Fruit fly (Drosophila melanogaster) whole organism, prepupa: ENCODE results near the gene CG43915.
A peak's percentile ranks its signal among the peaks of the same experiment; 100 is the strongest.

Source experiments
- CG10631 ChIP-seq: fragments of 200-800 bp; sonication (Bioruptor generic); optimal IDR thresholded peaks from 2 replicates; lab custom pipeline; 2016; ENCODE audit warnings: missing biosample characterization, missing genetic modification characterization
- CG10669 ChIP-seq: fragments of 200-800 bp; sonication (Bioruptor generic); optimal IDR thresholded peaks from 3 replicates; lab custom pipeline; 2018; ENCODE audit warnings: missing biosample characterization, mild to moderate bottlenecking, missing genetic modification characterization, moderate library complexity
- CG11902 ChIP-seq: fragments of 200-800 bp; sonication (Bioruptor generic); optimal IDR thresholded peaks from 3 replicates; lab custom pipeline; 2016; ENCODE audit warnings: missing biosample characterization, missing genetic modification characterization
- CG15336 ChIP-seq: fragments of 200-800 bp; sonication (Bioruptor generic); IDR thresholded peaks from 2 replicates; pipeline ENCODE4 v1.3.6; 2022; ENCODE audit warnings: missing biosample characterization, missing genetic modification characterization
- CG1621 ChIP-seq: fragments of 200-800 bp; sonication (Bioruptor generic); optimal IDR thresholded peaks from 3 replicates; lab custom pipeline; 2018; ENCODE audit warnings: missing biosample characterization, mild to moderate bottlenecking, missing genetic modification characterization
- CG3032 ChIP-seq: fragments of 200-800 bp; optimal IDR thresholded peaks from 2 replicates; lab custom pipeline; 2019; ENCODE audit warnings: missing biosample characterization, mild to moderate bottlenecking, missing genetic modification characterization, moderate library complexity
- CG34406 ChIP-seq: fragments of 200-800 bp; sonication (Bioruptor generic); optimal IDR thresholded peaks from 3 replicates; lab custom pipeline; 2016; ENCODE audit warnings: missing biosample characterization, missing genetic modification characterization
- CG6163 ChIP-seq: fragments of 200-800 bp; sonication (Bioruptor generic); IDR thresholded peaks from 3 replicates; pipeline ENCODE4 v1.3.6; 2022; ENCODE audit warnings: missing biosample characterization, missing genetic modification characterization
- CG6792 ChIP-seq: fragments of 200-800 bp; sonication (Bioruptor generic); optimal IDR thresholded peaks from 3 replicates; lab custom pipeline; 2016; ENCODE audit warnings: missing biosample characterization, missing genetic modification characterization
- CG6808 ChIP-seq: fragments of 200-800 bp; sonication (Bioruptor generic); optimal IDR thresholded peaks from 3 replicates; lab custom pipeline; 2017; ENCODE audit warnings: missing biosample characterization, missing genetic modification characterization, mild to moderate bottlenecking, moderate library complexity, missing genetic modification reagents
- CG6854 ChIP-seq: fragments of 200-800 bp; sonication (Bioruptor generic); optimal IDR thresholded peaks from 2 replicates; lab custom pipeline; 2017; ENCODE audit warnings: missing biosample characterization, mild to moderate bottlenecking, missing genetic modification characterization
- CG7368 ChIP-seq: fragments of 200-800 bp; sonication (Bioruptor generic); optimal IDR thresholded peaks from 3 replicates; lab custom pipeline; 2016; ENCODE audit warnings: missing biosample characterization, missing genetic modification characterization
- CG8119 ChIP-seq: fragments of 200-800 bp; sonication (Bioruptor generic); IDR thresholded peaks from 3 replicates; pipeline ENCODE4 v1.3.6; 2022; ENCODE audit warnings: missing biosample characterization, missing genetic modification characterization
- Eip78C ChIP-seq: fragments of 200-800 bp; sonication (Bioruptor generic); peaks from one replicate; lab custom pipeline; 2016; ENCODE audit warnings: missing biosample characterization, missing genetic modification characterization
- Ets21C ChIP-seq: fragments of 200-800 bp; sonication (Bioruptor generic); optimal IDR thresholded peaks from 3 replicates; lab custom pipeline; 2016; ENCODE audit warnings: missing biosample characterization, missing genetic modification characterization
- Ets96B ChIP-seq: fragments of 200-800 bp; optimal IDR thresholded peaks from 2 replicates; lab custom pipeline; 2019; ENCODE audit warnings: missing biosample characterization, mild to moderate bottlenecking, missing genetic modification characterization, moderate library complexity
- Gug ChIP-seq: fragments of 200-800 bp; sonication (Bioruptor generic); IDR thresholded peaks from 2 replicates; pipeline ENCODE4 v1.3.6; 2022; ENCODE audit warnings: missing biosample characterization, missing genetic modification characterization
- Hr38 ChIP-seq: sonication (Bioruptor generic); optimal IDR thresholded peaks from 2 replicates; lab custom pipeline; 2016; ENCODE audit warnings: missing biosample characterization, missing genetic modification characterization
- Hr39 ChIP-seq: fragments of 200-800 bp; sonication (Bioruptor generic); optimal IDR thresholded peaks from 2 replicates; lab custom pipeline; 2016; ENCODE audit warnings: missing biosample characterization, missing genetic modification characterization
- Sox102F ChIP-seq: fragments of 200-800 bp; sonication (Bioruptor generic); optimal IDR thresholded peaks from 2 replicates; lab custom pipeline; 2016; ENCODE audit warnings: missing biosample characterization, mild to moderate bottlenecking, missing genetic modification characterization
- Sox14 ChIP-seq: fragments of 200-800 bp; sonication (Bioruptor generic); optimal IDR thresholded peaks from 3 replicates; lab custom pipeline; 2016; ENCODE audit warnings: missing biosample characterization, missing genetic modification characterization
- Sox15 ChIP-seq: fragments of 200-800 bp; sonication (Bioruptor generic); optimal IDR thresholded peaks from 3 replicates; lab custom pipeline; 2016; ENCODE audit warnings: missing biosample characterization, missing genetic modification characterization
- achi ChIP-seq: fragments of 200-800 bp; sonication (Bioruptor generic); optimal IDR thresholded peaks from 3 replicates; lab custom pipeline; 2016; ENCODE audit warnings: missing biosample characterization, missing genetic modification characterization
- cyc ChIP-seq: fragments of 200-800 bp; sonication (Bioruptor generic); optimal IDR thresholded peaks from 3 replicates; lab custom pipeline; 2016; ENCODE audit warnings: missing biosample characterization, missing genetic modification characterization
- dac ChIP-seq: fragments of 200-800 bp; sonication (Bioruptor generic); optimal IDR thresholded peaks from 2 replicates; lab custom pipeline; 2017; ENCODE audit warnings: missing biosample characterization, mild to moderate bottlenecking, missing genetic modification characterization
- dsx ChIP-seq: fragments of 200-800 bp; optimal IDR thresholded peaks from 3 replicates; lab custom pipeline; 2019; ENCODE audit warnings: missing biosample characterization, mild to moderate bottlenecking, missing genetic modification characterization, moderate library complexity; ENCODE audit not compliant: poor library complexity, severe bottlenecking
- eg ChIP-seq: fragments of 200-800 bp; sonication (Bioruptor generic); IDR thresholded peaks from 3 replicates; pipeline ENCODE4 v1.3.6; 2022; ENCODE audit warnings: missing biosample characterization, missing genetic modification characterization
- esn ChIP-seq: fragments of 200-800 bp; sonication (Bioruptor generic); optimal IDR thresholded peaks from 2 replicates; lab custom pipeline; 2016; ENCODE audit warnings: missing biosample characterization, mild to moderate bottlenecking, missing genetic modification characterization, moderate library complexity
- fd59A ChIP-seq: fragments of 200-800 bp; sonication (Bioruptor generic); optimal IDR thresholded peaks from 2 replicates; lab custom pipeline; 2017; ENCODE audit warnings: missing biosample characterization, mild to moderate bottlenecking, missing genetic modification characterization, missing genetic modification reagents
- fkh ChIP-seq: fragments of 200-800 bp; sonication (Bioruptor generic); optimal IDR thresholded peaks from 3 replicates; lab custom pipeline; 2017; ENCODE audit warnings: missing biosample characterization, mild to moderate bottlenecking, missing genetic modification characterization, moderate library complexity
- lz ChIP-seq: fragments of 200-800 bp; sonication (Bioruptor generic); optimal IDR thresholded peaks from 3 replicates; lab custom pipeline; 2016; ENCODE audit warnings: missing biosample characterization, missing genetic modification characterization
- net ChIP-seq: fragments of 200-800 bp; sonication (Bioruptor generic); optimal IDR thresholded peaks from 3 replicates; lab custom pipeline; 2016; ENCODE audit warnings: missing biosample characterization, missing genetic modification characterization
- spab ChIP-seq: fragments of 200-800 bp; sonication (Bioruptor generic); optimal IDR thresholded peaks from 2 replicates; lab custom pipeline; 2017; ENCODE audit warnings: missing biosample characterization, mild to moderate bottlenecking, missing genetic modification characterization, missing genetic modification reagents
- svp ChIP-seq: fragments of 200-800 bp; sonication (Bioruptor generic); peaks from one replicate; lab custom pipeline; 2016; ENCODE audit warnings: missing biosample characterization, missing genetic modification characterization
- topi ChIP-seq: fragments of 200-800 bp; sonication (Bioruptor generic); optimal IDR thresholded peaks from 3 replicates; lab custom pipeline; 2016; ENCODE audit warnings: missing biosample characterization, missing genetic modification characterization
- vri ChIP-seq: fragments of 200-800 bp; sonication (Bioruptor generic); optimal IDR thresholded peaks from 3 replicates; lab custom pipeline; 2016; ENCODE audit warnings: missing biosample characterization, mild to moderate bottlenecking, missing genetic modification characterization

The CG43915 gene

DNA sequence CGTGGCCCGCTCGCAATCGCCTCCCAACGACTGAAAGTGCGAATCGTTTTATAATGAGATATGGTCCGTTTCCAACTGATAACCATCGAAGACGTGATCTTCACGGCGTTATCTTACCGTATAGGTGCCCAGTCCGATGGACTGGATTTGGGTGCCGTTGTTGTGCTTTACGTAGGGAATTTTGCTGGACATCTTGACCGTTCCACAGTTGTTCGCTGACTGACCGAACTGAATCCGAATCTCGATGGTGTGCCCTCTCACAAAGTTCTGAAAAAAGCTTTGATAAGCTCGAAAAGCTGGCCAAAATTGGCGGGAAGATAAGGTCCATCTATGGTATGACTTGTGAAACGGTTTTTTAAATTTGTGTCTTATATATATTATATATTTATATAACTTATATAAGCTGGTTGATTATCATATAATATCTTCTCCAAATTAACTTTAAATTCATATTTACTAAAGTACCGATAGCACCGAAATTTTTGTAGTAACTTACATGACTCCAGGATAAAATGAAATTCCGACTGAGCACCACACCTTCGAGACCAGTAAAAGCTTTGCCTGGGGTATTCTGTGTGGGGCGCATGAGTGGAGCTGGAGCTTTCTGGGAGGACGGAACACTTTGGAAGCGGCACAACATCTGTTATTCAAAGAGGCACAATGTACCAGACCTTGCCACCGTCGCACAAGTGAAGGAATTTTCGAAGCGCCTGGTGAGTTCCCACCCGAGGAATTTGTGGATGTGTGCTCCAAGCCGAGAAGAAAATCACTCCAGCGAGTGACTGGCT, 30.3 kb upstream of the CG43915 start, which contains the start of the genes CG10863 and CG14982:
Gene CG10863, minus strand, starts transcription at position 225 of the 788 bp plus-strand sequence.
Gene CG14982, plus strand, starts transcription at position 470 of the 788 bp plus-strand sequence.
- TF ChIP-seq CG34406 (GFP tag; lab: Kevin White, UChicago), result no peak
- TF ChIP-seq Hr38, result no peak
- TF ChIP-seq CG6854 (GFP tag; lab: Kevin White, UChicago), result peak; percentile 28
- TF ChIP-seq CG7368 (GFP tag; lab: Kevin White, UChicago), result no peak
- no peak for TF ChIP-seq net (GFP tag; lab: Kevin White, UChicago)
- TF ChIP-seq CG11902 (GFP tag; lab: Kevin White, UChicago), result no peak
- no peak for TF ChIP-seq CG6163 (GFP tag; lab: Robert Waterston, UW)
- no peak for TF ChIP-seq Ets96B (tag; lab: Kevin White, UChicago)
- TF ChIP-seq Sox14 (GFP tag; lab: Kevin White, UChicago), result no peak
- peak; percentile 40 for TF ChIP-seq vri
- TF ChIP-seq Sox15 (GFP tag; lab: Kevin White, UChicago), result no peak
- TF ChIP-seq fkh (GFP tag; lab: Kevin White, UChicago), result no peak
- no peak for TF ChIP-seq CG6808
- no peak for TF ChIP-seq topi
- peak; percentile 20 for TF ChIP-seq esn
- TF ChIP-seq lz (GFP tag; lab: Kevin White, UChicago), result no peak
- TF ChIP-seq eg (GFP tag; lab: Robert Waterston, UW), result peak; percentile 25; the same call in 1 of the 3 replicates
- TF ChIP-seq cyc (GFP tag; lab: Kevin White, UChicago), result no peak
- no peak for TF ChIP-seq Ets21C (GFP tag; lab: Kevin White, UChicago)
- TF ChIP-seq Gug (GFP tag; lab: Robert Waterston, UW), result no peak
- TF ChIP-seq CG10631 (GFP tag; lab: Kevin White, UChicago), result no peak
- TF ChIP-seq CG10669 (GFP tag; lab: Kevin White, UChicago), result no peak
- no peak for TF ChIP-seq CG15336
- TF ChIP-seq dac, result no peak
- TF ChIP-seq fd59A (GFP tag; lab: Kevin White, UChicago), result no peak
- TF ChIP-seq CG6792 (GFP tag; lab: Kevin White, UChicago), result no peak
- no peak for TF ChIP-seq Sox102F (GFP tag; lab: Kevin White, UChicago)
- no peak for TF ChIP-seq Hr39
- no peak for TF ChIP-seq CG1621 (tag; lab: Kevin White, UChicago)
- peak; percentile 69 for TF ChIP-seq Eip78C (GFP tag; lab: Kevin White, UChicago)
- TF ChIP-seq svp (GFP tag; lab: Kevin White, UChicago), result peak; percentile 97
- no peak for TF ChIP-seq achi (GFP tag; lab: Kevin White, UChicago)
- TF ChIP-seq, all 60 proteins: peak for 6

DNA sequence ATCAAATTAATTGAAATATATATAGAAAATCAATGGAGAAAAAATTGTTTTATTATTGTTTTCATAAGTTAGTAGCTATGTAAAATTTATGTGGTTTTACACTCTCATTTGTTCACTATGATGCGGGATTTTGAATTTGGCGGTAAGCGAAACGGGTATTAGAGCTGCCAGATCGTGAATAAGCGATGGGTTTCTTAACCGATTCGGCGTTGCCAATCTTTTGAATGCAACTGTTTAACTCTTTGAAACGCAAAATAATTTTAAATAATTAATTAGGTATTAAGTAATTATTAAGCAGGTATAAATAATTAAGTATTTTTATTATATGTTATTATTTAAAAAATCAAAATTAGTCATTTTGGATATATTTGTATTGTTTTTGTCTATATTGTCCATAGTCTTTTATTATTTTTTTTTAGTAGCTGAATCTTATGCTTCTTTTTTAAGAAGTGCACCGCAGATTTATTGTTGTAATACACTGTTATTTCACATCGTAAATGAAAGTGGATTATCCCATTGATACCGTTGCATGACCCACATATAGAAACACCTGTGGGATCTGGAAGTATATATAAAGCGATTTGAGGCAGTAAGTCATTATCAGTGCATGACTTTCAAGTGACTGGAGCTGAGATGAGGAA, 25.3 kb upstream of the CG43915 start, which contains the start of gene CG10853:
Gene CG10853, plus strand, starts transcription at position 591 of the 641 bp plus-strand sequence.
- TF ChIP-seq spab, result no peak
- peak; percentile 14 for TF ChIP-seq dsx

- no peak for TF ChIP-seq CG10669 (GFP tag; lab: Kevin White, UChicago)
- TF ChIP-seq CG3032 (tag; lab: Kevin White, UChicago), result no peak
- no peak for TF ChIP-seq Sox14 (GFP tag; lab: Kevin White, UChicago)
- TF ChIP-seq CG8119 (GFP tag; lab: Robert Waterston, UW), result no peak
- no peak for TF ChIP-seq CG6792 (GFP tag; lab: Kevin White, UChicago)
- peak; percentile 37 for TF ChIP-seq svp (GFP tag; lab: Kevin White, UChicago)
These were observed 23.5 kb upstream of the CG43915 start, which contains the start of gene CG14983 for dm6 chr3L:3949205-3949604. Gene CG14983 (minus strand): TSS chr3L:3949305.
